Fruit fly (Drosophila melanogaster) whole organism, embryonic: Measurements from ENCODE around the gene CG1136.

Source experiments
- Asciz ChIP-seq: fragments of 200-800 bp; sonication (Bioruptor generic); optimal IDR thresholded peaks from 2 replicates; lab custom pipeline; 2017; ENCODE audit warnings: missing biosample characterization, mild to moderate bottlenecking, missing genetic modification characterization, missing genetic modification reagents
- CG13123 ChIP-seq: fragments of 200-800 bp; sonication (Bioruptor generic); optimal IDR thresholded peaks from 2 replicates; lab custom pipeline; 2016; ENCODE audit warnings: missing biosample characterization, missing genetic modification characterization
- CG1603 ChIP-seq: fragments of 200-800 bp; sonication (Bioruptor generic); optimal IDR thresholded peaks from 2 replicates; lab custom pipeline; 2019; ENCODE audit warnings: missing biosample characterization, mild to moderate bottlenecking, missing genetic modification characterization, moderate library complexity
- Deaf1 ChIP-seq: fragments of 200-800 bp; optimal IDR thresholded peaks from 3 replicates; lab custom pipeline; 2019; ENCODE audit warnings: missing biosample characterization, mild to moderate bottlenecking, missing genetic modification characterization, moderate library complexity
- Sox100B ChIP-seq: fragments of 200-800 bp; sonication (Bioruptor generic); optimal IDR thresholded peaks from 3 replicates; lab custom pipeline; 2018; ENCODE audit warnings: missing biosample characterization, mild to moderate bottlenecking, missing genetic modification characterization
- kay ChIP-seq: fragments of 200-800 bp; sonication (Bioruptor generic); optimal IDR thresholded peaks from 2 replicates; lab custom pipeline; 2016; ENCODE audit warnings: missing biosample characterization, missing genetic modification characterization

DNA sequence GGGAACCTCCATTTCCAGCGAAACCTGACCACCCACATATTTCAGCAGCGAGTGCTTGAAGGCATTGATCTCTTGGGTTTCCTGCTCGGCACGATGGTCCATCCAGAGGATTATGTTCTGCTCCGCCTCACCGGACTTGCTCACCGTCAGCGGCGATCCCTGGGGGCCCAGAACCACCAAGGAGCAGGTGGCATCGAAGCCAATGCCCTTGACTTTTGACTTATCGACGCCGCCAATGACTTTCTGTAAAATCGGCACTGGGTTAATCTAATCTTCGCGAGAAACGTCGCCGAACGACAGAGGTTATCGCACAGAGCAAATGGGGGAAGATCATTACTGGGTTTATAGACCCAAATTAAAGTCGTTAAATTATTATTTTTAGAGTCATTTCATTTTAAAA, 21.9 kb upstream of the CG1136 start:
- no peak for TF ChIP-seq kay (GFP tag; lab: Kevin White, UChicago)
- TF ChIP-seq Sox100B: no peak
- TF ChIP-seq Asciz (GFP tag; lab: Kevin White, UChicago): no peak
- TF ChIP-seq Deaf1 (tag; lab: Kevin White, UChicago): no peak
- TF ChIP-seq CG1603 (tag; lab: Kevin White, UChicago): no peak
- TF ChIP-seq CG13123 (GFP tag; lab: Kevin White, UChicago): no peak
